Worm (Caenorhabditis elegans) whole organism, midembryonic: Measurements from ENCODE around the gene C25H3.7.

Source experiments
- T22C8.4 ChIP-seq: fragments of 200-800 bp; sonication (Bioruptor generic); IDR thresholded peaks from 2 replicates; pipeline ENCODE4 v1.3.6; 2022; ENCODE audit warnings: missing genetic modification characterization, missing compliant biosample characterization
- cog-1 ChIP-seq: sonication (generic microtip); optimal IDR thresholded peaks from 2 replicates; lab custom pipeline; 2016; ENCODE audit warnings: missing genetic modification characterization, missing compliant biosample characterization
- flt-1 ChIP-seq: fragments of 200-800 bp; sonication (Bioruptor generic); IDR thresholded peaks from 2 replicates; pipeline ENCODE4 v1.3.6; 2022; ENCODE audit warnings: missing genetic modification characterization, missing compliant biosample characterization
- klf-2 ChIP-seq: fragments of 200-800 bp; sonication (Bioruptor generic); conservative IDR thresholded peaks from 2 replicates; pipeline ENCODE4 v1.3.6; 2022; ENCODE audit warnings: missing genetic modification reagents, missing genetic modification characterization, missing compliant biosample characterization
- tab-1 ChIP-seq: fragments of 200-800 bp; sonication (Bioruptor generic); IDR thresholded peaks from 2 replicates; pipeline ENCODE4 v1.3.6; 2022; ENCODE audit warnings: missing genetic modification characterization, missing compliant biosample characterization
- ztf-23 ChIP-seq: fragments of 200-800 bp; sonication (Bioruptor generic); IDR thresholded peaks from 2 replicates; pipeline ENCODE4 v1.3.6; 2022; ENCODE audit warnings: missing genetic modification reagents, missing genetic modification characterization, missing compliant biosample characterization
- ztf-29 ChIP-seq: fragments of 200-800 bp; sonication (Bioruptor generic); IDR thresholded peaks from 2 replicates; pipeline ENCODE4 v1.3.6; 2022; ENCODE audit warnings: missing genetic modification reagents, missing genetic modification characterization, missing compliant biosample characterization

- TF ChIP-seq cog-1 (no peak), ztf-29 (GFP tag; lab: Robert Waterston, UW) (no peak), ztf-23 (no peak), tab-1 (no peak), flt-1 (GFP tag; lab: Robert Waterston, UW) (peak; percentile 74; the same call in 1 of the 2 replicates), T22C8.4 (GFP tag; lab: Robert Waterston, UW) (no peak), klf-2 (GFP tag; lab: Robert Waterston, UW) (no peak)
Observed at ce11 chrII:5667540-5667939, 1.2 kb downstream of the C25H3.7 start.
